Worm (Caenorhabditis elegans): ENCODE data around the gene tbx-34.

DNA sequence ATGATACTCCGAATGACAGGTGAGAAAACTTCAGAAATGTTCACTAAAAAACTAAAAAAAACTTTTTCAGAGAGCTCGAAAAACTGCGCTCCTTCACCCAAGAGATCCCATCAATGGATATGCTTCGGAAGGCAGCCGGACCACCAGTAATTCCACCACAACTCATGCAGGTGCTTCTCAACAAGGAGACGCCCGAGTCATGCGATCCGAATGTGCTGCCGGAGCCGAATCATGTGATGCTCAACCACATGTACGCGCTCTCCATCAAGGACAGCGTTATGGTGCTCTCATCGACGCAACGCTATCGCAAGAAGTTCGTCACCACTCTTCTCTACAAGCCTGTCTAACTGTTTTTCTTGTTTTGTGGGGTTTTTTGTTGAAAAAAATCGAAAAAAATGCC, 19.7 kb upstream of the tbx-34 start:
- no peak for TF ChIP-seq him-1 (tag; optimal IDR thresholded peaks at IDR 0.05)
- TF ChIP-seq W03F9.2 (tag; optimal IDR thresholded peaks at IDR 0.05): no peak

Measured in whole organism, L4/young adult.